Fruit fly (Drosophila melanogaster) whole organism, embryonic: ENCODE results near the gene CG8135.

ENCODE experiments used
- Adf1 ChIP-seq: fragments of 200-800 bp; sonication (Bioruptor generic); IDR thresholded peaks from 2 replicates; pipeline ENCODE4 v1.3.6; 2022; ENCODE audit warnings: missing biosample characterization, missing genetic modification characterization
- CG11247 ChIP-seq: fragments of 200-800 bp; sonication (Bioruptor generic); IDR thresholded peaks from 2 replicates; pipeline ENCODE4 v1.3.6; 2022; ENCODE audit warnings: missing biosample characterization, missing genetic modification characterization
- CG11456 ChIP-seq: fragments of 200-800 bp; sonication (Bioruptor generic); IDR thresholded peaks from 3 replicates; pipeline ENCODE4 v1.3.6; 2022; ENCODE audit warnings: missing biosample characterization, missing genetic modification characterization
- CG11696 ChIP-seq: fragments of 200-800 bp; sonication (Bioruptor generic); IDR thresholded peaks from 2 replicates; pipeline ENCODE4 v1.3.6; 2022; ENCODE audit warnings: missing biosample characterization, missing genetic modification characterization
- CG13287 ChIP-seq: fragments of 200-800 bp; sonication (Bioruptor generic); IDR thresholded peaks from 2 replicates; pipeline ENCODE4 v1.3.6; 2022; ENCODE audit warnings: missing biosample characterization, missing genetic modification characterization; ENCODE audit not compliant: partially characterized antibody
- CG1529 ChIP-seq: fragments of 200-800 bp; sonication (Bioruptor generic); optimal IDR thresholded peaks from 3 replicates; lab custom pipeline; 2018; ENCODE audit warnings: missing biosample characterization, missing genetic modification characterization
- CG15479 ChIP-seq: fragments of 200-800 bp; sonication (Bioruptor generic); optimal IDR thresholded peaks from 3 replicates; lab custom pipeline; 2019; ENCODE audit warnings: missing biosample characterization, mild to moderate bottlenecking, missing genetic modification characterization, moderate library complexity
- CG15514 ChIP-seq: fragments of 200-800 bp; sonication (Bioruptor generic); optimal IDR thresholded peaks from 3 replicates; lab custom pipeline; 2017; ENCODE audit warnings: missing biosample characterization, missing genetic modification characterization, mild to moderate bottlenecking, moderate library complexity, missing genetic modification reagents
- CG16863 ChIP-seq: fragments of 200-800 bp; sonication (Bioruptor generic); optimal IDR thresholded peaks from 3 replicates; lab custom pipeline; 2016; ENCODE audit warnings: missing biosample characterization, missing genetic modification characterization
- CG3163 ChIP-seq: fragments of 200-800 bp; sonication (Bioruptor generic); optimal IDR thresholded peaks from 3 replicates; lab custom pipeline; 2016; ENCODE audit warnings: missing biosample characterization, missing genetic modification characterization
- CG4328 ChIP-seq: fragments of 200-800 bp; sonication (Bioruptor generic); optimal IDR thresholded peaks from 3 replicates; lab custom pipeline; 2017; ENCODE audit warnings: missing biosample characterization, missing genetic modification reagents, missing genetic modification characterization
- CG4854 ChIP-seq: fragments of 200-800 bp; sonication (Bioruptor generic); optimal IDR thresholded peaks from 2 replicates; lab custom pipeline; 2016; ENCODE audit warnings: missing biosample characterization, missing genetic modification characterization, inconsistent platforms
- CG7271 ChIP-seq: fragments of 200-800 bp; sonication (Bioruptor generic); optimal IDR thresholded peaks from 2 replicates; lab custom pipeline; 2018; ENCODE audit warnings: missing biosample characterization, mild to moderate bottlenecking, missing genetic modification characterization, moderate library complexity
- CG7963 ChIP-seq: fragments of 200-800 bp; sonication (Bioruptor generic); IDR thresholded peaks from 3 replicates; pipeline ENCODE4 v1.3.6; 2022; ENCODE audit warnings: missing biosample characterization, missing genetic modification characterization; ENCODE audit not compliant: partially characterized antibody
- CG8388 ChIP-seq: fragments of 200-800 bp; sonication (Bioruptor generic); optimal IDR thresholded peaks from 2 replicates; lab custom pipeline; 2019; ENCODE audit warnings: missing biosample characterization, mild to moderate bottlenecking, missing genetic modification characterization, moderate library complexity
- CG9727 ChIP-seq: fragments of 200-800 bp; sonication (Bioruptor generic); optimal IDR thresholded peaks from 3 replicates; lab custom pipeline; 2017; ENCODE audit warnings: missing biosample characterization, mild to moderate bottlenecking, missing genetic modification characterization
- CG9817 ChIP-seq: fragments of 200-800 bp; sonication (Bioruptor generic); optimal IDR thresholded peaks from 2 replicates; lab custom pipeline; 2018; ENCODE audit warnings: missing biosample characterization, mild to moderate bottlenecking, missing genetic modification characterization, moderate library complexity
- Elba2 ChIP-seq: fragments of 200-800 bp; sonication (Bioruptor generic); optimal IDR thresholded peaks from 3 replicates; lab custom pipeline; 2016; ENCODE audit warnings: missing biosample characterization, missing genetic modification characterization
- Fer1 ChIP-seq: fragments of 200-800 bp; sonication (Bioruptor generic); optimal IDR thresholded peaks from 2 replicates; lab custom pipeline; 2017; ENCODE audit warnings: missing biosample characterization, mild to moderate bottlenecking, missing genetic modification characterization
- Gug ChIP-seq: fragments of 200-800 bp; sonication (Bioruptor generic); IDR thresholded peaks from 4 replicates; pipeline ENCODE4 v1.3.6; 2022; ENCODE audit warnings: missing biosample characterization, missing genetic modification characterization
- HLH54F ChIP-seq: fragments of 200-800 bp; sonication (Bioruptor generic); optimal IDR thresholded peaks from 3 replicates; lab custom pipeline; 2016; ENCODE audit warnings: missing biosample characterization, missing genetic modification characterization
- Hr51 ChIP-seq, 2 experiments: fragments of 200-800 bp; sonication (Bioruptor generic); optimal IDR thresholded peaks; 2 replicates in 1 of 2; 3 replicates in 1 of 2; lab custom pipeline; 2016 to 2018; ENCODE audit warnings: missing biosample characterization in 2 of 2, missing genetic modification characterization in 2 of 2, mild to moderate bottlenecking in 1 of 2, moderate library complexity in 1 of 2
- Mad ChIP-seq: fragments of 200-800 bp; sonication (Bioruptor generic); optimal IDR thresholded peaks from 2 replicates; lab custom pipeline; 2016; ENCODE audit warnings: missing biosample characterization, missing genetic modification characterization
- Mrtf ChIP-seq: fragments of 200-800 bp; sonication (Bioruptor generic); IDR thresholded peaks from 3 replicates; pipeline ENCODE4 v1.3.6; 2022; ENCODE audit warnings: missing biosample characterization, missing genetic modification characterization
- NK7.1 ChIP-seq: fragments of 200-800 bp; sonication (Bioruptor generic); optimal IDR thresholded peaks from 3 replicates; lab custom pipeline; 2016; ENCODE audit warnings: missing biosample characterization, missing genetic modification characterization
- Nf-YC ChIP-seq: fragments of 200-800 bp; optimal IDR thresholded peaks from 3 replicates; lab custom pipeline; 2019; ENCODE audit warnings: missing biosample characterization, mild to moderate bottlenecking, missing genetic modification characterization, moderate library complexity
- Optix ChIP-seq: fragments of 200-800 bp; sonication (Bioruptor generic); IDR thresholded peaks from 3 replicates; pipeline ENCODE4 v1.3.6; 2022; ENCODE audit warnings: missing biosample characterization, missing genetic modification characterization
- Pdp1 ChIP-seq, 2 experiments: fragments of 200-800 bp; sonication (Bioruptor generic); optimal IDR thresholded peaks; 3 replicates each; lab custom pipeline; 2016; ENCODE audit warnings: missing biosample characterization in 2 of 2, missing genetic modification characterization in 2 of 2, mild to moderate bottlenecking in 1 of 2, moderate library complexity in 1 of 2
- Stat92E ChIP-seq, 3 experiments: fragments of >200 bp in 2 of 3; fragments of 200-800 bp in 1 of 3; sonication (Bioruptor generic) in 1 of 3; optimal IDR thresholded peaks; 2 replicates each; lab custom pipeline; 2017 to 2019; ENCODE audit warnings: missing biosample characterization in 3 of 3, missing genetic modification characterization in 3 of 3, mild to moderate bottlenecking in 1 of 3, moderate library complexity in 1 of 3
- ac ChIP-seq: fragments of 200-800 bp; sonication (Bioruptor generic); optimal IDR thresholded peaks from 3 replicates; lab custom pipeline; 2017; ENCODE audit warnings: missing biosample characterization, mild to moderate bottlenecking, missing genetic modification characterization
- amos ChIP-seq: fragments of 200-800 bp; sonication (Bioruptor generic); IDR thresholded peaks from 2 replicates; pipeline ENCODE4 v1.3.6; 2022; ENCODE audit warnings: missing biosample characterization, missing genetic modification characterization; ENCODE audit not compliant: partially characterized antibody
- bcd ChIP-seq: fragments of 200-800 bp; sonication (Bioruptor generic); optimal IDR thresholded peaks from 2 replicates; lab custom pipeline; 2017; ENCODE audit warnings: missing biosample characterization, mild to moderate bottlenecking, missing genetic modification characterization
- croc ChIP-seq: fragments of 200-800 bp; sonication (Bioruptor generic); conservative IDR thresholded peaks from 3 replicates; pipeline ENCODE4 v1.3.6; 2022; ENCODE audit warnings: missing biosample characterization, missing genetic modification characterization
- dati ChIP-seq: fragments of 200-800 bp; sonication (Bioruptor generic); IDR thresholded peaks from 2 replicates; pipeline ENCODE4 v1.3.6; 2022; ENCODE audit warnings: missing biosample characterization, missing genetic modification characterization
- dmrt99B ChIP-seq: fragments of 200-800 bp; sonication (Bioruptor generic); optimal IDR thresholded peaks from 2 replicates; lab custom pipeline; 2018; ENCODE audit warnings: missing biosample characterization, mild to moderate bottlenecking, missing genetic modification characterization, moderate library complexity
- fd102C ChIP-seq: fragments of 200-800 bp; sonication (Bioruptor generic); optimal IDR thresholded peaks from 2 replicates; lab custom pipeline; 2018; ENCODE audit warnings: missing biosample characterization, mild to moderate bottlenecking, missing genetic modification characterization, moderate library complexity
- gcm2 ChIP-seq: fragments of 200-800 bp; sonication (Bioruptor generic); optimal IDR thresholded peaks from 2 replicates; lab custom pipeline; 2016; ENCODE audit warnings: missing biosample characterization, missing genetic modification characterization
- ham ChIP-seq: fragments of 200-800 bp; sonication (Bioruptor generic); IDR thresholded peaks from 2 replicates; pipeline ENCODE4 v1.3.6; 2022; ENCODE audit warnings: missing biosample characterization, missing genetic modification characterization
- her ChIP-seq: fragments of 200-800 bp; sonication (Bioruptor generic); optimal IDR thresholded peaks from 2 replicates; lab custom pipeline; 2016; ENCODE audit warnings: missing biosample characterization, missing genetic modification characterization
- hth ChIP-seq: fragments of >200 bp; optimal IDR thresholded peaks from 2 replicates; lab custom pipeline; 2017; ENCODE audit warnings: inconsistent platforms
- nmo ChIP-seq: fragments of 200-800 bp; sonication (Bioruptor generic); optimal IDR thresholded peaks from 2 replicates; lab custom pipeline; 2018; ENCODE audit warnings: missing biosample characterization, mild to moderate bottlenecking, missing genetic modification characterization, moderate library complexity
- nom ChIP-seq: fragments of 200-800 bp; sonication (Bioruptor generic); optimal IDR thresholded peaks from 2 replicates; lab custom pipeline; 2017; ENCODE audit warnings: missing biosample characterization, missing genetic modification characterization, mild to moderate bottlenecking, moderate library complexity, missing genetic modification reagents
- otp ChIP-seq: fragments of 200-800 bp; sonication (Bioruptor generic); IDR thresholded peaks from 3 replicates; pipeline ENCODE4, ENCODE4 v1.3.6; 2022; ENCODE audit warnings: missing biosample characterization, missing genetic modification characterization
- pfk ChIP-seq: fragments of 200-800 bp; sonication (Bioruptor generic); optimal IDR thresholded peaks from 2 replicates; lab custom pipeline; 2018; ENCODE audit warnings: missing biosample characterization, mild to moderate bottlenecking, missing genetic modification characterization, moderate library complexity
- scrt ChIP-seq: fragments of 200-800 bp; sonication (Bioruptor generic); optimal IDR thresholded peaks from 2 replicates; lab custom pipeline; 2018; ENCODE audit warnings: missing biosample characterization, mild to moderate bottlenecking, missing genetic modification characterization, moderate library complexity
- sd ChIP-seq: fragments of 200-800 bp; sonication (Bioruptor generic); optimal IDR thresholded peaks from 3 replicates; lab custom pipeline; 2018; ENCODE audit warnings: missing biosample characterization, mild to moderate bottlenecking, missing genetic modification characterization, moderate library complexity
- sens-2 ChIP-seq: fragments of 200-800 bp; sonication (Bioruptor generic); IDR thresholded peaks from 2 replicates; pipeline ENCODE4 v1.3.6; 2022; ENCODE audit warnings: missing biosample characterization, missing genetic modification characterization
- sna ChIP-seq: fragments of 200-800 bp; sonication (Bioruptor generic); IDR thresholded peaks from 2 replicates; pipeline ENCODE4 v1.3.6; 2022; ENCODE audit warnings: missing biosample characterization, missing genetic modification characterization; ENCODE audit not compliant: partially characterized antibody
- twi ChIP-seq: fragments of 200-800 bp; optimal IDR thresholded peaks from 2 replicates; lab custom pipeline; 2019; ENCODE audit warnings: missing biosample characterization, mild to moderate bottlenecking, missing genetic modification characterization, moderate library complexity
- usp ChIP-seq: fragments of >200 bp; optimal IDR thresholded peaks from 2 replicates; lab custom pipeline; 2017; ENCODE audit warnings: missing biosample characterization, missing genetic modification characterization

The CG8135 gene

DNA sequence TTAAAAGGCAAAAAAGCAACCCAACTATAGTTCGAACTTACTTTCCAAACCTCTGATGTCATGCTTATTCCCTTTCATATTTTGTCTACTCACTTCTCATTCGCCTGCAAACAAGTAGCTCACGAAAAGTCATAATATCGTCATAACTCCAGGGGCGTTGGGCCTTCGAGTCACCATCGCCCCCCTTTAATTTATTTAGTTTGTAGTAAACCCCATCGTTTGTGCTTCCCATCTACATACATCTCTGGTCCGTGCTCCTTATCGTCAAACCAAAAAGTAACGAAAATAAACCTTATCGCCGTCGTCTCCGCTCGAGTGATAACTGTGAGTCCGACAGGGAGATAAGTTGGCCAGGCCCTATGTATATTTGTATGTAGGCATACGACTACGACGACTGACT lies 24.8 kb downstream of the CG8135 start (continued):
- TF ChIP-seq twi (tag; lab: Kevin White, UChicago), result no peak
- peak; percentile 81 for TF ChIP-seq CG15514
- TF ChIP-seq hth (lab: Kevin White, UChicago), result no peak
- no peak for TF ChIP-seq CG11696
- peak; percentile 24; the same call in 1 of the 2 replicates for TF ChIP-seq Adf1 (GFP tag; lab: Robert Waterston, UW)
- TF ChIP-seq CG1529 (GFP tag; lab: Kevin White, UChicago), result peak; percentile 27
- peak; percentile 36 for TF ChIP-seq CG4854 (GFP tag; lab: Kevin White, UChicago)
- TF ChIP-seq CG11456 (GFP tag; lab: Robert Waterston, UW), result peak; percentile 79
- TF ChIP-seq CG9727 (GFP tag; lab: Kevin White, UChicago), result peak; percentile 41
- TF ChIP-seq ham (GFP tag; lab: Robert Waterston, UW), result no peak
- peak; percentile 87 for TF ChIP-seq Fer1 (GFP tag; lab: Kevin White, UChicago)
- peak; percentile 60 for TF ChIP-seq her (GFP tag; lab: Kevin White, UChicago)
- TF ChIP-seq dati (GFP tag; lab: Robert Waterston, UW), result no peak
- peak; percentile 9; the same call in 1 of the 2 replicates for TF ChIP-seq sens-2 (GFP tag; lab: Robert Waterston, UW)
- no peak for TF ChIP-seq sna
- TF ChIP-seq CG11247, result peak; percentile 42; the same call in 1 of the 2 replicates
- peak; percentile 4 for TF ChIP-seq nom (GFP tag; lab: Kevin White, UChicago)
- TF ChIP-seq CG9817 (tag; lab: Kevin White, UChicago), result peak; percentile 48
- no peak for TF ChIP-seq CG8388 (GFP tag; lab: Kevin White, UChicago)
- no peak for TF ChIP-seq Stat92E (GFP tag; optimal IDR thresholded peaks at IDR 0.05; lab: Kevin White, UChicago)
- peak; percentile 42 for TF ChIP-seq CG16863 (GFP tag; lab: Kevin White, UChicago)
- TF ChIP-seq nmo (GFP tag; lab: Kevin White, UChicago), result peak; percentile 33
- peak; percentile 17 for TF ChIP-seq sd (tag; lab: Kevin White, UChicago)
- TF ChIP-seq scrt (GFP tag; lab: Kevin White, UChicago), result peak; percentile 63
- TF ChIP-seq CG7963 (GFP tag; lab: Robert Waterston, UW), result no peak
- TF ChIP-seq fd102C (GFP tag; lab: Kevin White, UChicago), result no peak
- TF ChIP-seq HLH54F (GFP tag; lab: Kevin White, UChicago), result peak; percentile 64
- no peak; the same call in 3 of the 4 replicates for TF ChIP-seq Gug (GFP tag; lab: Robert Waterston, UW)
- no peak for TF ChIP-seq amos (GFP tag; lab: Robert Waterston, UW)
- TF ChIP-seq Optix, result 0 out of 3 replicates have a peak, but pooled peaks have one; percentile 47
- TF ChIP-seq CG15479 (GFP tag; lab: Kevin White, UChicago), result no peak
- TF ChIP-seq CG3163, result no peak
- peak; percentile 34 to 48 for TF ChIP-seq Hr51 (GFP tag; optimal IDR thresholded peaks at IDR 0.05; lab: Kevin White, UChicago)
- TF ChIP-seq Mrtf (GFP tag; lab: Robert Waterston, UW), result no peak
- no peak for TF ChIP-seq usp (GFP tag; lab: Kevin White, UChicago)
- peak; percentile 52 for TF ChIP-seq bcd (GFP tag; lab: Kevin White, UChicago)
- TF ChIP-seq gcm2 (GFP tag; lab: Kevin White, UChicago), result no peak
- no peak for TF ChIP-seq croc
- TF ChIP-seq CG13287 (GFP tag; lab: Robert Waterston, UW), result no peak
- peak; percentile 71 for TF ChIP-seq dmrt99B
- peak; percentile 38 for TF ChIP-seq Mad (GFP tag; lab: Kevin White, UChicago)
- TF ChIP-seq ac, result no peak
- peak; percentile 25 to 90 for TF ChIP-seq Pdp1 (GFP tag; optimal IDR thresholded peaks at IDR 0.05; lab: Kevin White, UChicago)
- TF ChIP-seq CG7271 (tag; lab: Kevin White, UChicago), result no peak
- TF ChIP-seq CG4328, result peak; percentile 32
- no peak for TF ChIP-seq Nf-YC (tag; lab: Kevin White, UChicago)
- no peak for TF ChIP-seq pfk
- TF ChIP-seq otp, result peak; percentile 62; the same call in 1 of the 3 replicates
- TF ChIP-seq NK7.1 (GFP tag; lab: Kevin White, UChicago), result peak; percentile 33
- TF ChIP-seq Elba2, result no peak
